Worm (Caenorhabditis elegans) whole organism, L3 larva: ENCODE data around the gene tbx-34.

Source experiments
- R02D3.7 ChIP-seq: fragments of 150-350 bp; optimal IDR thresholded peaks from 2 replicates; lab custom pipeline; 2014; ENCODE audit warnings: missing biosample characterization, missing genetic modification characterization
- ZK546.5 ChIP-seq: sonication (generic microtip); optimal IDR thresholded peaks from 2 replicates; lab custom pipeline; 2017; ENCODE audit warnings: missing biosample characterization, missing genetic modification characterization
- aly-2 ChIP-seq: fragments of 150-350 bp; optimal IDR thresholded peaks from 2 replicates; lab custom pipeline; 2014; ENCODE audit warnings: missing biosample characterization, missing genetic modification characterization
- ama-1 ChIP-seq: fragments of 150-350 bp; optimal IDR thresholded peaks from 2 replicates; lab custom pipeline; 2018
- ceh-16 ChIP-seq: sonication (generic microtip); optimal IDR thresholded peaks from 2 replicates; lab custom pipeline; 2017; ENCODE audit warnings: missing biosample characterization, missing genetic modification characterization
- ceh-28 ChIP-seq: fragments of 150-350 bp; optimal IDR thresholded peaks from 2 replicates; lab custom pipeline; 2014; ENCODE audit warnings: missing biosample characterization, missing genetic modification reagents, missing genetic modification characterization
- ceh-82 ChIP-seq: fragments of 150-350 bp; optimal IDR thresholded peaks from 2 replicates; lab custom pipeline; 2014; ENCODE audit warnings: missing biosample characterization, missing genetic modification characterization
- ceh-9 ChIP-seq: sonication (generic microtip); optimal IDR thresholded peaks from 2 replicates; lab custom pipeline; 2018; ENCODE audit warnings: missing biosample characterization, missing genetic modification characterization
- daf-12 ChIP-seq: fragments of 150-350 bp; optimal IDR thresholded peaks from 2 replicates; lab custom pipeline; 2014; ENCODE audit warnings: missing biosample characterization, missing genetic modification reagents, missing genetic modification characterization
- egl-27 ChIP-seq: sonication (generic microtip); optimal IDR thresholded peaks from 4 replicates; lab custom pipeline; 2017; ENCODE audit warnings: missing biosample characterization, missing genetic modification reagents, missing genetic modification characterization
- egl-5 ChIP-seq: fragments of 150-350 bp; optimal IDR thresholded peaks from 2 replicates; lab custom pipeline; 2017; ENCODE audit warnings: missing biosample characterization, missing genetic modification reagents, missing genetic modification characterization, inconsistent platforms
- elt-1 ChIP-seq: fragments of 150-350 bp; optimal IDR thresholded peaks from 2 replicates; lab custom pipeline; 2014; ENCODE audit warnings: missing biosample characterization, missing genetic modification characterization
- elt-2 ChIP-seq: sonication (generic microtip); optimal IDR thresholded peaks from 2 replicates; lab custom pipeline; 2016; ENCODE audit warnings: missing genetic modification reagents, mild to moderate bottlenecking, missing genetic modification characterization, missing compliant biosample characterization
- elt-3 ChIP-seq, 3 experiments: fragments of 150-350 bp in 1 of 3; sonication (generic microtip) in 2 of 3; optimal IDR thresholded peaks; 2 replicates in 2 of 3; 4 replicates in 1 of 3; lab custom pipeline; 2014 to 2017; ENCODE audit warnings: missing biosample characterization in 3 of 3, missing genetic modification characterization in 3 of 3
- eor-1 ChIP-seq, 2 experiments: fragments of 150-350 bp; optimal IDR thresholded peaks; 2 replicates each; lab custom pipeline; 2014 to 2018; ENCODE audit warnings: missing biosample characterization in 2 of 2, missing genetic modification characterization in 2 of 2
- fkh-10 ChIP-seq: sonication (generic microtip); optimal IDR thresholded peaks from 2 replicates; lab custom pipeline; 2017; ENCODE audit warnings: missing biosample characterization, missing genetic modification reagents, missing genetic modification characterization
- fkh-2 ChIP-seq: fragments of 150-350 bp; optimal IDR thresholded peaks from 2 replicates; lab custom pipeline; 2014; ENCODE audit warnings: missing biosample characterization, missing genetic modification reagents, missing genetic modification characterization
- fos-1 ChIP-seq: fragments of 150-350 bp; optimal IDR thresholded peaks from 2 replicates; lab custom pipeline; 2014; ENCODE audit warnings: missing biosample characterization, missing genetic modification characterization
- hmg-11 ChIP-seq: sonication (generic microtip); optimal IDR thresholded peaks from 2 replicates; lab custom pipeline; 2016; ENCODE audit warnings: missing genetic modification characterization, missing compliant biosample characterization
- jun-1 ChIP-seq: fragments of 150-350 bp; optimal IDR thresholded peaks from 2 replicates; lab custom pipeline; 2014; ENCODE audit warnings: missing biosample characterization, missing genetic modification reagents, missing genetic modification characterization
- lin-15B ChIP-seq: fragments of 150-350 bp; optimal IDR thresholded peaks from 2 replicates; lab custom pipeline; 2014; ENCODE audit warnings: missing biosample characterization, missing genetic modification characterization
- lin-39 ChIP-seq: fragments of 150-350 bp; optimal IDR thresholded peaks from 2 replicates; lab custom pipeline; 2018; ENCODE audit warnings: missing biosample characterization, missing genetic modification reagents, missing genetic modification characterization
- lsy-12 ChIP-seq: sonication (generic microtip); optimal IDR thresholded peaks from 2 replicates; lab custom pipeline; 2016; ENCODE audit warnings: mild to moderate bottlenecking, missing genetic modification characterization, missing compliant biosample characterization
- mdl-1 ChIP-seq: fragments of 150-350 bp; optimal IDR thresholded peaks from 2 replicates; lab custom pipeline; 2014; ENCODE audit warnings: missing biosample characterization, missing genetic modification characterization
- mml-1 ChIP-seq: fragments of 150-350 bp; sonication (generic microtip); optimal IDR thresholded peaks from 3 replicates; lab custom pipeline; 2014; ENCODE audit warnings: missing biosample characterization, missing genetic modification characterization
- nfya-1 ChIP-seq: sonication (generic microtip); optimal IDR thresholded peaks from 2 replicates; lab custom pipeline; 2017; ENCODE audit warnings: missing genetic modification characterization, mild to moderate bottlenecking, missing compliant biosample characterization, antibody characterized with exemption, moderate library complexity; ENCODE audit not compliant: insufficient read depth
- nhr-11 ChIP-seq: fragments of 150-350 bp; optimal IDR thresholded peaks from 2 replicates; lab custom pipeline; 2014; ENCODE audit warnings: missing biosample characterization, missing genetic modification characterization
- nhr-12 ChIP-seq: fragments of 150-350 bp; optimal IDR thresholded peaks from 2 replicates; lab custom pipeline; 2014; ENCODE audit warnings: missing biosample characterization, missing genetic modification characterization
- nhr-23 ChIP-seq: fragments of 150-350 bp; optimal IDR thresholded peaks from 2 replicates; lab custom pipeline; 2014; ENCODE audit warnings: missing biosample characterization, missing genetic modification reagents, missing genetic modification characterization
- nhr-237 ChIP-seq: fragments of 150-350 bp; optimal IDR thresholded peaks from 2 replicates; lab custom pipeline; 2014; ENCODE audit warnings: missing biosample characterization, missing genetic modification characterization
- nhr-25 ChIP-seq: sonication (generic microtip); optimal IDR thresholded peaks from 2 replicates; lab custom pipeline; 2017; ENCODE audit warnings: missing biosample characterization, missing genetic modification characterization
- nhr-28 ChIP-seq: fragments of 150-350 bp; optimal IDR thresholded peaks from 2 replicates; lab custom pipeline; 2014; ENCODE audit warnings: missing biosample characterization, missing genetic modification characterization
- nhr-43 ChIP-seq: sonication (generic microtip); optimal IDR thresholded peaks from 2 replicates; lab custom pipeline; 2016; ENCODE audit warnings: mild to moderate bottlenecking, missing genetic modification characterization, missing compliant biosample characterization; ENCODE audit not compliant: poor library complexity, severe bottlenecking
- nhr-67 ChIP-seq: fragments of 150-350 bp; optimal IDR thresholded peaks from 2 replicates; lab custom pipeline; 2014; ENCODE audit warnings: missing biosample characterization, missing genetic modification characterization
- nhr-76 ChIP-seq: fragments of 150-350 bp; sonication (generic microtip); optimal IDR thresholded peaks from 5 replicates; lab custom pipeline; 2014; ENCODE audit warnings: missing biosample characterization, missing genetic modification characterization
- nhr-77 ChIP-seq: fragments of 150-350 bp; optimal IDR thresholded peaks from 2 replicates; lab custom pipeline; 2014; ENCODE audit warnings: missing biosample characterization, missing genetic modification characterization
- pha-4 ChIP-seq: fragments of 150-350 bp; optimal IDR thresholded peaks from 2 replicates; lab custom pipeline; 2014; ENCODE audit warnings: missing biosample characterization, missing genetic modification reagents, missing genetic modification characterization
- pqm-1 ChIP-seq: fragments of 150-350 bp; optimal IDR thresholded peaks from 2 replicates; lab custom pipeline; 2017; ENCODE audit warnings: missing biosample characterization, missing genetic modification characterization, inconsistent platforms
- sea-2 ChIP-seq: fragments of 150-350 bp; sonication (generic microtip); optimal IDR thresholded peaks from 4 replicates; lab custom pipeline; 2014; ENCODE audit warnings: missing biosample characterization, missing genetic modification reagents, missing genetic modification characterization
- skn-1 ChIP-seq: fragments of 150-350 bp; optimal IDR thresholded peaks from 2 replicates; lab custom pipeline; 2014; ENCODE audit warnings: missing biosample characterization, missing genetic modification characterization
- snpc-4 ChIP-seq: fragments of 150-350 bp; optimal IDR thresholded peaks from 2 replicates; lab custom pipeline; 2014; ENCODE audit warnings: missing biosample characterization, missing genetic modification characterization
- tbx-2 ChIP-seq: sonication (generic microtip); optimal IDR thresholded peaks from 2 replicates; lab custom pipeline; 2016; ENCODE audit warnings: mild to moderate bottlenecking, missing genetic modification characterization, missing compliant biosample characterization
- unc-39 ChIP-seq: sonication (generic microtip); optimal IDR thresholded peaks from 4 replicates; lab custom pipeline; 2017; ENCODE audit warnings: missing biosample characterization, missing genetic modification characterization
- unc-62 ChIP-seq: fragments of 150-350 bp; sonication (generic microtip); optimal IDR thresholded peaks from 4 replicates; lab custom pipeline; 2014; ENCODE audit warnings: missing biosample characterization, missing genetic modification reagents, missing genetic modification characterization
- zag-1 ChIP-seq: fragments of 150-350 bp; optimal IDR thresholded peaks from 2 replicates; lab custom pipeline; 2014; ENCODE audit warnings: missing biosample characterization, missing genetic modification characterization
- ztf-11 ChIP-seq: fragments of 150-350 bp; optimal IDR thresholded peaks from 2 replicates; lab custom pipeline; 2014; ENCODE audit warnings: missing biosample characterization, missing genetic modification characterization
- ztf-4 ChIP-seq: fragments of 150-350 bp; optimal IDR thresholded peaks from 2 replicates; lab custom pipeline; 2014; ENCODE audit warnings: missing biosample characterization, missing genetic modification characterization

The tbx-34 gene

DNA sequence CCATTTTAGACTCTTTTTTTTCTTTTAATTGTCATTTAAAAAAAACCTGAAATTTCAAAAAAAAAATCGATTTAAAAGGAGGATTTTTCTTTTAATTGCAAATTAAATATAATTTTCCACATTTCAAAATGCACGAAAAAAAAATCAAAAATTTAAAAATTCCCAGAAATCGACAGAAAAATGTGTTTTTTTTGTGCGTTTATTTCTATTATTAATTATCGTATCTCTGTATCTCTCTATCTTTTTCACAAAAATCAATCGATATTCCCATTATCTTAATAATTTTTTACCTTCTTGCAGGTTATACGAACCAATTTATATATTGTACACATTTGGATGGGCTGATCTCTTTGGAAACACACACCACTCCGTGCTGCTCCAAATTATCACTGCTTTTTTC is 26.8 kb upstream of the tbx-34 start, which contains the start of gene rsks-1:
rsks-1 (plus strand) TSS at position 301 of the 400 bp plus-strand sequence.
- TF ChIP-seq nhr-77 (tag; lab: Kevin White, UChicago) (no peak), fkh-10 (GFP tag; lab: Kevin White, UChicago) (no peak), pha-4 (tag; lab: Kevin White, UChicago) (no peak), daf-12 (tag; lab: Kevin White, UChicago) (no peak)

DNA sequence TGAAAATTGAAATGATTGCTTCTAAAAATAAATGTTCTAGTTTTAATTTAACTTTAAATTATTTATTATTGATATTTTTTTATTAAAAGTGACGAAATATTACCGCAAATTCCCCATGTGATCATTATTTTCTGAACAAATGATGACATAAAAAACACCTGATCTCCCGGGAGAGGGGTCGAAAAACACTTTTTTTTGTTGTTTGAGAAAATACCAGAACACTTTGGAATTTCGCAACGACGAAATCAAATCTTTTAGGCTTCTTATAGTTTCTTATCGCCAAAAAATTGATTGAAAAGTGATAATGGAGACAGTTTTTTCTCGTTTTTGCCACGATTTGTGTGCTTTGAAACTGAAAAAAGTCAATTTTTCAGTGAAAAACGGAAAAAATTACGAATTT is 26.3 kb upstream of the tbx-34 start:
- TF ChIP-seq nhr-11 (tag; lab: Kevin White, UChicago) (no peak), fkh-10 (GFP tag; lab: Kevin White, UChicago) (no peak), nfya-1 (tag; lab: Kevin White, UChicago) (no peak), elt-2 (tag; lab: Kevin White, UChicago) (peak; percentile 53), R02D3.7 (tag; lab: Kevin White, UChicago) (no peak), egl-5 (tag; lab: Kevin White, UChicago) (no peak), nhr-12 (tag; lab: Kevin White, UChicago) (no peak), fkh-2 (tag; lab: Kevin White, UChicago) (no peak), zag-1 (no peak), nhr-67 (no peak), pha-4 (tag; lab: Kevin White, UChicago) (peak; percentile 28), nhr-23 (no peak), lin-15B (tag; lab: Kevin White, UChicago) (no peak), nhr-76 (tag; lab: Kevin White, UChicago) (no peak), pqm-1 (tag; lab: Kevin White, UChicago) (peak; percentile 10)

ce11 chrIII:11243421-11243820 is 25.4 kb upstream of the tbx-34 start:
- peak; percentile 37 for TF ChIP-seq lin-15B (tag; lab: Kevin White, UChicago)
- peak; percentile 77 for TF ChIP-seq pqm-1 (tag; lab: Kevin White, UChicago)
- TF ChIP-seq unc-39 (tag; lab: Kevin White, UChicago), result no peak
- no peak for TF ChIP-seq sea-2 (GFP tag; lab: Kevin White, UChicago)
- TF ChIP-seq snpc-4 (tag; lab: Kevin White, UChicago), result peak; percentile 72
- TF ChIP-seq egl-5 (tag; lab: Kevin White, UChicago), result peak; percentile 23
- peak; percentile 88 for TF ChIP-seq nfya-1 (tag; lab: Kevin White, UChicago)
- TF ChIP-seq ceh-28 (tag; lab: Kevin White, UChicago), result peak; percentile 85
- TF ChIP-seq hmg-11 (tag; lab: Kevin White, UChicago), result peak; percentile 90
- TF ChIP-seq nhr-77 (tag; lab: Kevin White, UChicago), result no peak
- TF ChIP-seq fos-1, result peak; percentile 21
- no peak for TF ChIP-seq nhr-237 (tag; lab: Kevin White, UChicago)
- no peak for TF ChIP-seq ceh-16
- no peak for TF ChIP-seq tbx-2 (tag; lab: Kevin White, UChicago)
- no peak for TF ChIP-seq ZK546.5
- TF ChIP-seq fkh-10 (GFP tag; lab: Kevin White, UChicago), result no peak
- no peak for TF ChIP-seq ama-1 (lab: Kevin White, UChicago)
- TF ChIP-seq zag-1, result no peak
- TF ChIP-seq unc-62 (GFP tag; lab: Kevin White, UChicago), result peak; percentile 24
- no peak for TF ChIP-seq nhr-12 (tag; lab: Kevin White, UChicago)
- TF ChIP-seq R02D3.7 (tag; lab: Kevin White, UChicago), result peak; percentile 9
- no peak for TF ChIP-seq fkh-2 (tag; lab: Kevin White, UChicago)
- peak; percentile 14 for TF ChIP-seq lin-39 (tag; lab: Kevin White, UChicago)
- no peak for TF ChIP-seq nhr-28
- peak; percentile 87 for TF ChIP-seq jun-1 (tag; lab: Kevin White, UChicago)
- no peak for TF ChIP-seq mdl-1 (tag; lab: Kevin White, UChicago)
- no peak for TF ChIP-seq elt-3 (tag; optimal IDR thresholded peaks at IDR 0.05; lab: Kevin White, UChicago)
- TF ChIP-seq aly-2 (tag; lab: Kevin White, UChicago), result no peak
- no peak for TF ChIP-seq mml-1 (tag; lab: Kevin White, UChicago)
- no peak for TF ChIP-seq ztf-11 (tag; lab: Kevin White, UChicago)
- no peak for TF ChIP-seq ceh-9 (tag; lab: Kevin White, UChicago)
- no peak for TF ChIP-seq lsy-12 (tag; lab: Kevin White, UChicago)
- TF ChIP-seq pha-4 (tag; lab: Kevin White, UChicago), result peak; percentile 81
- no peak for TF ChIP-seq daf-12 (tag; lab: Kevin White, UChicago)
- TF ChIP-seq nhr-67, result no peak
- peak; percentile 37 for TF ChIP-seq egl-27
- peak; percentile 4 for TF ChIP-seq skn-1 (tag; lab: Kevin White, UChicago)
- TF ChIP-seq ceh-82, result no peak
- TF ChIP-seq eor-1 (tag; optimal IDR thresholded peaks at IDR 0.05; lab: Kevin White, UChicago), result no peak
- TF ChIP-seq ztf-4 (tag; lab: Kevin White, UChicago), result peak; percentile 44
- peak; percentile 72 for TF ChIP-seq elt-2 (tag; lab: Kevin White, UChicago)
- peak; percentile 84 for TF ChIP-seq nhr-25 (tag; lab: Kevin White, UChicago)
- peak; percentile 62 for TF ChIP-seq nhr-11 (tag; lab: Kevin White, UChicago)
- no peak for TF ChIP-seq elt-1 (tag; lab: Kevin White, UChicago)
- peak; percentile 39 for TF ChIP-seq nhr-43
- TF ChIP-seq nhr-23, result peak; percentile 64
- no peak for TF ChIP-seq nhr-76 (tag; lab: Kevin White, UChicago)
